Worm (Caenorhabditis elegans): ENCODE data around the gene F14F9.5.

The F14F9.5 gene

DNA sequence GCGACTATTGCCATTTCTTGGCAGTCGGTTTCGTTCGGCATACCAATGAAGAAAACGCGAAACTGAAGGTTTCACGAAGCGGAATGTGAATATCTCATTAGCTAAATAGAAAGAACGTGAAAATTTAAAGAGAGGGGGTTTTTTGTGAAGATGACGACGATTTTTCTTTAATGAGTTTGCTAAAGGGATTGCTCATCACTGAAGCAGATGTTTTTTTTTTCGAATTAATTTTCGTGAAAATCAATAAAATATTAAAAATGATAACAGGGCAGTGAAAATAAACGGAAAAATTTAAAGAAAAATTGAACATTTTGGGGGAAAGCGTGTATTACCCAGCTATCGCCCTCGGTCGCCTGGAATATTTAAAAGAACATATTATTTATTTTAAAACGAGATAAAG lies 19.1 kb upstream of the F14F9.5 start, which contains the start of gene srab-3:
Gene srab-3 (minus strand): TSS at position 101 of the 400 bp plus-strand sequence.
- TF ChIP-seq B0019.2 (GFP tag; conservative IDR thresholded peaks at IDR 0.05) (no peak), T26A5.8 (tag; optimal IDR thresholded peaks at IDR 0.05) (no peak), dpff-1 (tag; optimal IDR thresholded peaks at IDR 0.05) (no peak), F49E8.2 (tag; optimal IDR thresholded peaks at IDR 0.05; ENCODE audit: insufficient read depth) (no peak), C06A6.2 (GFP tag; conservative IDR thresholded peaks at IDR 0.05) (no peak), zfh-2 (GFP tag; conservative IDR thresholded peaks at IDR 0.05) (no peak), die-1 (tag; optimal IDR thresholded peaks at IDR 0.05) (no peak), D2030.7 (GFP tag; IDR thresholded peaks at IDR 0.05) (no peak), akir-1 (GFP tag; optimal IDR thresholded peaks at IDR 0.05) (no peak), T07F8.4 (tag; optimal IDR thresholded peaks at IDR 0.05) (no peak), gei-17 (GFP tag; optimal IDR thresholded peaks at IDR 0.05) (no peak), lsy-27 (tag; optimal IDR thresholded peaks at IDR 0.05; ENCODE audit: borderline replicate concordance, insufficient read depth) (no peak), egrh-3 (GFP tag; IDR thresholded peaks at IDR 0.05) (no peak)

ce11 chrV:5110684-5111083 lies 16.2 kb upstream of the F14F9.5 start, which contains the start of gene ugt-63:
ugt-63 (minus strand) TSS chrV:5110772.
- TF ChIP-seq F57A8.1 (GFP tag; optimal IDR thresholded peaks at IDR 0.05) (no peak), lir-1 (GFP tag; conservative IDR thresholded peaks at IDR 0.05) (no peak), F33H1.4 (GFP tag; IDR thresholded peaks at IDR 0.05) (no peak), ekl-4 (GFP tag; IDR thresholded peaks at IDR 0.05) (no peak), ceh-58 (GFP tag; IDR thresholded peaks at IDR 0.05) (0 out of 2 replicates have a peak, but pooled peaks have one; percentile 18), B0261.1 (tag; optimal IDR thresholded peaks at IDR 0.05) (no peak)

DNA sequence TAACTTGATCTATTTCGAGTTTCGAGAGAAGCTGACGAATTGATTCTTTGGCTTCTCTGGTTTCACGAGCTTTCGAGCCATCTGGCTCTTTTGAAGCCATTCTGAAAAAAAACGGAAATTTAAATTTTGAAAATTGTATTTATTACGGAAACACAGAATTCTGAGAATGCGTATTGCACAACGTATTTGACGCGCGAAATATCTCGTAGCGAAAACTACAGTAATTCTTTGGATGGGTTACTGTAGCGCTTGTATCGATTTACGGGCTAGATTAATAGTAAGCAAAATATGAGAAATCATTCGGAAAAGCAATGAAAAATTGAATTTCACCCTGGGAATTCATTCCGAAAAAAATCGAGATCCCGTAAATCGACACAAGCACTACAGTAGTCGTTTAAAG lies 13.2 kb upstream of the F14F9.5 start, which contains the start of gene C04F5.8:
Gene C04F5.8 (minus strand): TSS at position 101 of the 400 bp plus-strand sequence.
- TF ChIP-seq nfyb-1 (GFP tag; IDR thresholded peaks at IDR 0.05), result no peak
- no peak for TF ChIP-seq madf-3 (GFP tag; IDR thresholded peaks at IDR 0.05)
- TF ChIP-seq lsl-1 (GFP tag; optimal IDR thresholded peaks at IDR 0.05), result peak; percentile 38
- TF ChIP-seq Y95B8A.8 (GFP tag; IDR thresholded peaks at IDR 0.05), result no peak

DNA sequence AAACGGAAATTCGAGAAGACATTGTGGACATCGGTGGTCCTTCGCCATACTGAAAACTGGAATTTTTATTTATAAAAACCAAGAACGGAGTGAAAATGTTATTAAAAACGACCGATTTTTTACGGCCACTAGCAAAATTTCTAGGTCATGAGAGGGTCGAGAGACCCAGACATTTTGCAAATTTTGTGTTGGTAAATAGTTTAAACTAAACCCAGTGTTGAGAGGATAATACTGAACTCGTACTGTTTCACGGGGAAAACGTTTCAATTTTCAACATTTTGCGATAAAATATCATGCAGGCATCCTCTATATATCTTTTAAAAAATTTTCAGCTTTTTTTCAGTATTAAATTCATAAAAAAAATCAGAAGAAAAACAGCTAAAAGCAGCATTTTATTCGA lies 7.8 kb upstream of the F14F9.5 start, which contains the start of gene C04F5.9:
Gene C04F5.9 (minus strand): TSS at position 101 of the 400 bp plus-strand sequence.
- TF ChIP-seq pbrm-1 (GFP tag; IDR thresholded peaks at IDR 0.05) (no peak), F22D6.2 (tag; optimal IDR thresholded peaks at IDR 0.05) (no peak), K11D2.4 (GFP tag; IDR thresholded peaks at IDR 0.05) (no peak), Y56A3A.18 (GFP tag; IDR thresholded peaks at IDR 0.05) (no peak), gei-17 (GFP tag; optimal IDR thresholded peaks at IDR 0.05) (no peak), F37B4.10 (GFP tag; IDR thresholded peaks at IDR 0.05) (no peak), hlh-26 (GFP tag; conservative IDR thresholded peaks at IDR 0.05) (no peak), repo-1 (tag; optimal IDR thresholded peaks at IDR 0.05) (no peak), F57C9.4 (tag; optimal IDR thresholded peaks at IDR 0.05) (no peak), D2030.7 (GFP tag; IDR thresholded peaks at IDR 0.05) (no peak)

- TF ChIP-seq nhr-80 (tag; optimal IDR thresholded peaks at IDR 0.05) (peak; percentile 24), nhr-90 (tag; optimal IDR thresholded peaks at IDR 0.05) (no peak), T07F8.4 (tag; optimal IDR thresholded peaks at IDR 0.05) (no peak), K12H6.12 (tag; optimal IDR thresholded peaks at IDR 0.05) (no peak), rcor-1 (GFP tag; IDR thresholded peaks at IDR 0.05) (no peak), sea-2 (GFP tag; IDR thresholded peaks at IDR 0.05) (no peak)
These were observed 7.2 kb upstream of the F14F9.5 start, which contains the start of gene sid-1 for ce11 chrV:5119679-5120078. sid-1 (plus strand) TSS chrV:5119970.
